Fruit fly (Drosophila melanogaster): ENCODE results near the gene CG42718.

The CG42718 gene

dm6 chr3L:16337739-16338138, 16.7 kb upstream of the CG42718 start:
- TF ChIP-seq ovo (GFP tag; optimal IDR thresholded peaks at IDR 0.05), result no peak
- no peak for TF ChIP-seq CG33017 (tag; optimal IDR thresholded peaks at IDR 0.05)
- no peak for TF ChIP-seq Crg-1 (GFP tag; optimal IDR thresholded peaks at IDR 0.05)
- no peak for TF ChIP-seq toe (GFP tag; optimal IDR thresholded peaks at IDR 0.05)
- no peak for TF ChIP-seq CG12768 (GFP tag; optimal IDR thresholded peaks at IDR 0.05)
- no peak for TF ChIP-seq CG1620 (GFP tag; optimal IDR thresholded peaks at IDR 0.05)
- no peak for TF ChIP-seq CG14711 (tag; optimal IDR thresholded peaks at IDR 0.05)
- TF ChIP-seq tj (GFP tag; optimal IDR thresholded peaks at IDR 0.05), result no peak

dm6 chr3L:16334876-16335275, 13.8 kb upstream of the CG42718 start:
- no peak for TF ChIP-seq toe (GFP tag; optimal IDR thresholded peaks at IDR 0.05)
- TF ChIP-seq Clk (GFP tag; optimal IDR thresholded peaks at IDR 0.05), result no peak
- no peak for TF ChIP-seq CG7045 (GFP tag; optimal IDR thresholded peaks at IDR 0.05)
- no peak for TF ChIP-seq ovo (GFP tag; optimal IDR thresholded peaks at IDR 0.05)

- no peak for TF ChIP-seq kay (GFP tag; ENCODE audit: borderline replicate concordance)
These were observed 11.9 kb upstream of the CG42718 start, which contains the start of gene CG13056 for dm6 chr3L:16333013-16333412. Gene CG13056, plus strand, starts transcription at chr3L:16333313.

- TF ChIP-seq tj (GFP tag; optimal IDR thresholded peaks at IDR 0.05) (no peak), CG7045 (GFP tag; optimal IDR thresholded peaks at IDR 0.05) (no peak), CG1620 (GFP tag; optimal IDR thresholded peaks at IDR 0.05) (no peak), CG5204 (GFP tag; optimal IDR thresholded peaks at IDR 0.05) (no peak), CG7101 (tag; optimal IDR thresholded peaks at IDR 0.05) (no peak), CG33017 (tag; optimal IDR thresholded peaks at IDR 0.05) (no peak), cnc (optimal IDR thresholded peaks at IDR 0.05) (no peak), CG11617 (GFP tag; optimal IDR thresholded peaks at IDR 0.05) (no peak)
These were observed 10.6 kb upstream of the CG42718 start, which contains the start of gene retinin for dm6 chr3L:16331633-16332032. Gene retinin, plus strand, starts transcription at chr3L:16331933.

dm6 chr3L:16330740-16331139, 9.7 kb upstream of the CG42718 start, which contains the start of gene CG33060:
Gene CG33060, plus strand, starts transcription at chr3L:16331040.
- TF ChIP-seq Crg-1 (GFP tag; optimal IDR thresholded peaks at IDR 0.05) (no peak), ovo (GFP tag; optimal IDR thresholded peaks at IDR 0.05) (no peak), pad (GFP tag; optimal IDR thresholded peaks at IDR 0.05) (no peak), CG12768 (GFP tag; optimal IDR thresholded peaks at IDR 0.05) (no peak), CG5204 (GFP tag; optimal IDR thresholded peaks at IDR 0.05) (no peak), CG7045 (GFP tag; optimal IDR thresholded peaks at IDR 0.05) (no peak), cnc (optimal IDR thresholded peaks at IDR 0.05) (no peak)

dm6 chr3L:16329495-16329894, 8.4 kb upstream of the CG42718 start, which contains the start of gene CG33061:
Gene CG33061, plus strand, starts transcription at chr3L:16329795.
- no peak for TF ChIP-seq toe (GFP tag; optimal IDR thresholded peaks at IDR 0.05)
- TF ChIP-seq CG7101 (tag; optimal IDR thresholded peaks at IDR 0.05), result no peak
- no peak for TF ChIP-seq kay (GFP tag; ENCODE audit: borderline replicate concordance)
- TF ChIP-seq cic (GFP tag; optimal IDR thresholded peaks at IDR 0.05), result no peak
- TF ChIP-seq CG1620 (GFP tag; optimal IDR thresholded peaks at IDR 0.05), result no peak
- no peak for TF ChIP-seq Clk (GFP tag; optimal IDR thresholded peaks at IDR 0.05)
- TF ChIP-seq CG14711 (tag; optimal IDR thresholded peaks at IDR 0.05), result no peak
- TF ChIP-seq pad (GFP tag; optimal IDR thresholded peaks at IDR 0.05), result no peak
- TF ChIP-seq CG11617 (GFP tag; optimal IDR thresholded peaks at IDR 0.05), result no peak
- TF ChIP-seq CG33017 (tag; optimal IDR thresholded peaks at IDR 0.05), result no peak
- TF ChIP-seq Hr96 (GFP tag; optimal IDR thresholded peaks at IDR 0.05), result no peak
- TF ChIP-seq Mnt (GFP tag; optimal IDR thresholded peaks at IDR 0.05), result no peak
- no peak for TF ChIP-seq bab1 (GFP tag; optimal IDR thresholded peaks at IDR 0.05)
- TF ChIP-seq ovo (GFP tag; optimal IDR thresholded peaks at IDR 0.05), result no peak
- no peak for TF ChIP-seq tj (GFP tag; optimal IDR thresholded peaks at IDR 0.05)

dm6 chr3L:16328207-16328891, 7.3 kb upstream of the CG42718 start, which contains the start of gene CG13058:
Gene CG13058, plus strand, starts transcription at chr3L:16328841.
- TF ChIP-seq tj (GFP tag; optimal IDR thresholded peaks at IDR 0.05) (no peak), bab1 (GFP tag; optimal IDR thresholded peaks at IDR 0.05) (no peak), cnc (optimal IDR thresholded peaks at IDR 0.05) (no peak), Mnt (GFP tag; optimal IDR thresholded peaks at IDR 0.05) (no peak), CG5204 (GFP tag; optimal IDR thresholded peaks at IDR 0.05) (no peak)

- TF ChIP-seq CG7101 (tag; optimal IDR thresholded peaks at IDR 0.05) (no peak), bab1 (GFP tag; optimal IDR thresholded peaks at IDR 0.05) (no peak), CG33017 (tag; optimal IDR thresholded peaks at IDR 0.05) (no peak), CG11617 (GFP tag; optimal IDR thresholded peaks at IDR 0.05) (no peak), CG5204 (GFP tag; optimal IDR thresholded peaks at IDR 0.05) (no peak), Hr96 (GFP tag; optimal IDR thresholded peaks at IDR 0.05) (no peak), ovo (GFP tag; optimal IDR thresholded peaks at IDR 0.05) (no peak), tj (GFP tag; optimal IDR thresholded peaks at IDR 0.05) (no peak), cic (GFP tag; optimal IDR thresholded peaks at IDR 0.05) (no peak), Mnt (GFP tag; optimal IDR thresholded peaks at IDR 0.05) (no peak), kay (GFP tag; ENCODE audit: borderline replicate concordance) (no peak), cnc (optimal IDR thresholded peaks at IDR 0.05) (no peak), CG1620 (GFP tag; optimal IDR thresholded peaks at IDR 0.05) (no peak), Crg-1 (GFP tag; optimal IDR thresholded peaks at IDR 0.05) (no peak), Clk (GFP tag; optimal IDR thresholded peaks at IDR 0.05) (no peak), toe (GFP tag; optimal IDR thresholded peaks at IDR 0.05) (no peak), CG7045 (GFP tag; optimal IDR thresholded peaks at IDR 0.05) (no peak), CG14711 (tag; optimal IDR thresholded peaks at IDR 0.05) (no peak), CG12768 (GFP tag; optimal IDR thresholded peaks at IDR 0.05) (no peak)
These were observed 6.7 kb upstream of the CG42718 start, which contains the start of gene CG13038 for dm6 chr3L:16327776-16328175. Gene CG13038, minus strand, starts transcription at chr3L:16327893.

All from whole organism, adult.